Fruit fly (Drosophila melanogaster) whole organism, prepupa: ENCODE data around the gene Osi9.

ENCODE experiments used
- Blimp-1 ChIP-seq: fragments of 200-800 bp; sonication (Bioruptor generic); optimal IDR thresholded peaks from 3 replicates; lab custom pipeline; 2017; ENCODE audit warnings: missing biosample characterization, missing genetic modification characterization, mild to moderate bottlenecking, moderate library complexity, missing genetic modification reagents
- Met ChIP-seq: fragments of 200-800 bp; sonication (Bioruptor generic); optimal IDR thresholded peaks from 3 replicates; lab custom pipeline; 2016; ENCODE audit warnings: missing biosample characterization, missing genetic modification characterization
- vri ChIP-seq: fragments of 200-800 bp; sonication (Bioruptor generic); optimal IDR thresholded peaks from 3 replicates; lab custom pipeline; 2016; ENCODE audit warnings: missing biosample characterization, mild to moderate bottlenecking, missing genetic modification characterization

DNA sequence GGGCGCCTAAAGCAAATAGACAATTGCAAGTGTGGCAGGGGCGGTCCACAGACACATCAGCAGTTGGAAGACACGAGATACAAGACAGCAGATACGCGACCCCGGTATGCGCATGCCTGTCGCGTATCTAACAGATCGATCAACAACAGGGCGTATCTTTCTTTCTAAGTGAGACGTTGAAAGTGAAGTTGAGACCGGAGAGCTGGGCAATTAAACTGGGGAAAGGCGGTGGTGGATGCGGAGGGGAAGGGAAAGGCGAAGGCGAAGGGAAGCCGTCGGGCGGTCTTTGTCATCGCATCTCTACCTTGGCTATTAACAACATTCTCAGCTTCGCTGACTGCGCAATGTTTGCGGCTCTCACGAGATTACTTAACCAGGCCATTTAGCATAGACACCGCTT is 34.0 kb downstream of the Osi9 start:
- TF ChIP-seq vri (GFP tag; lab: Kevin White, UChicago) (no peak), Blimp-1 (GFP tag; lab: Kevin White, UChicago) (no peak), Met (GFP tag; lab: Kevin White, UChicago) (no peak)
